Worm (Caenorhabditis elegans) whole organism, late embryonic: Measurements from ENCODE around the gene srz-1.

Source experiments
- F13H6.1 ChIP-seq: sonication (generic microtip); optimal IDR thresholded peaks from 2 replicates; lab custom pipeline; 2016; ENCODE audit warnings: missing genetic modification characterization, missing compliant biosample characterization
- K09A11.1 ChIP-seq: sonication (generic microtip); optimal IDR thresholded peaks from 2 replicates; lab custom pipeline; 2017; ENCODE audit warnings: antibody characterized with exemption, mild to moderate bottlenecking, missing genetic modification characterization, missing compliant biosample characterization; ENCODE audit not compliant: insufficient read depth
- ahr-1 ChIP-seq: sonication (generic microtip); optimal IDR thresholded peaks from 2 replicates; lab custom pipeline; 2016; ENCODE audit warnings: missing genetic modification characterization, missing compliant biosample characterization
- ceh-18 ChIP-seq: sonication (generic microtip); optimal IDR thresholded peaks from 2 replicates; lab custom pipeline; 2016; ENCODE audit warnings: missing genetic modification characterization, missing compliant biosample characterization
- ceh-19 ChIP-seq: fragments of 200-800 bp; sonication (Bioruptor generic); optimal IDR thresholded peaks from 2 replicates; lab custom pipeline; 2018; ENCODE audit warnings: mild to moderate bottlenecking, missing genetic modification characterization, missing compliant biosample characterization
- ceh-2 ChIP-seq: sonication (generic microtip); optimal IDR thresholded peaks from 2 replicates; lab custom pipeline; 2016; ENCODE audit warnings: missing genotype, missing genetic modification characterization, missing compliant biosample characterization
- ceh-22 ChIP-seq: sonication (generic microtip); optimal IDR thresholded peaks from 2 replicates; lab custom pipeline; 2017; ENCODE audit warnings: missing biosample characterization, missing genetic modification characterization
- ceh-30 ChIP-seq: fragments of 150-350 bp; optimal IDR thresholded peaks from 2 replicates; lab custom pipeline; 2014; ENCODE audit warnings: missing biosample characterization, missing genetic modification characterization
- ceh-31 ChIP-seq: sonication (generic microtip); optimal IDR thresholded peaks from 2 replicates; lab custom pipeline; 2016; ENCODE audit warnings: missing genetic modification characterization, missing compliant biosample characterization
- ceh-34 ChIP-seq: sonication (generic microtip); optimal IDR thresholded peaks from 2 replicates; lab custom pipeline; 2016; ENCODE audit warnings: mild to moderate bottlenecking, missing genetic modification characterization, missing compliant biosample characterization
- ceh-45 ChIP-seq: fragments of 200-800 bp; sonication (Bioruptor generic); IDR thresholded peaks from 2 replicates; pipeline ENCODE4 v1.3.6; 2022; ENCODE audit warnings: missing genetic modification reagents, missing genetic modification characterization, missing compliant biosample characterization
- ceh-48 ChIP-seq: sonication (generic microtip); optimal IDR thresholded peaks from 2 replicates; lab custom pipeline; 2016; ENCODE audit warnings: missing genetic modification characterization, inconsistent platforms, missing compliant biosample characterization
- ceh-9 ChIP-seq: sonication (generic microtip); optimal IDR thresholded peaks from 2 replicates; lab custom pipeline; 2016; ENCODE audit warnings: mild to moderate bottlenecking, missing genetic modification characterization, inconsistent platforms, missing compliant biosample characterization
- che-1 ChIP-seq: sonication (generic microtip); optimal IDR thresholded peaks from 2 replicates; lab custom pipeline; 2016; ENCODE audit warnings: mild to moderate bottlenecking, missing genetic modification characterization, missing compliant biosample characterization
- dve-1 ChIP-seq: sonication (generic microtip); optimal IDR thresholded peaks from 2 replicates; lab custom pipeline; 2017; ENCODE audit warnings: antibody characterized with exemption, mild to moderate bottlenecking, missing genetic modification characterization, missing compliant biosample characterization
- elt-4 ChIP-seq: sonication (generic microtip); optimal IDR thresholded peaks from 2 replicates; lab custom pipeline; 2016; ENCODE audit warnings: missing genetic modification characterization, missing compliant biosample characterization
- eyg-1 ChIP-seq: sonication (generic microtip); optimal IDR thresholded peaks from 2 replicates; lab custom pipeline; 2016; ENCODE audit warnings: missing genotype, missing genetic modification characterization, missing compliant biosample characterization
- fkh-6 ChIP-seq: sonication (generic microtip); optimal IDR thresholded peaks from 2 replicates; lab custom pipeline; 2016; ENCODE audit warnings: missing genetic modification characterization, missing compliant biosample characterization
- hlh-30 ChIP-seq: sonication (generic microtip); optimal IDR thresholded peaks from 2 replicates; lab custom pipeline; 2017; ENCODE audit warnings: antibody characterized with exemption, missing genetic modification characterization, missing compliant biosample characterization; ENCODE audit not compliant: insufficient read depth
- hlh-8 ChIP-seq: sonication (generic microtip); optimal IDR thresholded peaks from 2 replicates; lab custom pipeline; 2016; ENCODE audit warnings: missing genotype, missing genetic modification characterization, missing compliant biosample characterization
- lin-11 ChIP-seq: fragments of 200-800 bp; sonication (Bioruptor generic); optimal IDR thresholded peaks from 2 replicates; lab custom pipeline; 2018; ENCODE audit warnings: mild to moderate bottlenecking, missing genetic modification characterization, missing compliant biosample characterization
- madf-2 ChIP-seq: sonication (generic microtip); optimal IDR thresholded peaks from 2 replicates; lab custom pipeline; 2017; ENCODE audit warnings: missing genetic modification characterization, missing compliant biosample characterization
- mec-3 ChIP-seq: sonication (generic microtip); optimal IDR thresholded peaks from 2 replicates; lab custom pipeline; 2016; ENCODE audit warnings: borderline replicate concordance, missing genetic modification characterization, missing compliant biosample characterization
- nfya-1 ChIP-seq: sonication (generic microtip); optimal IDR thresholded peaks from 2 replicates; lab custom pipeline; 2017; ENCODE audit warnings: missing genetic modification characterization, mild to moderate bottlenecking, missing compliant biosample characterization, antibody characterized with exemption, moderate library complexity
- nhr-11 ChIP-seq: fragments of 150-350 bp; optimal IDR thresholded peaks from 2 replicates; lab custom pipeline; 2014; ENCODE audit warnings: missing biosample characterization, missing genetic modification characterization
- odd-2 ChIP-seq: sonication (generic microtip); optimal IDR thresholded peaks from 2 replicates; lab custom pipeline; 2017; ENCODE audit warnings: antibody characterized with exemption, mild to moderate bottlenecking, missing genetic modification characterization, missing compliant biosample characterization
- pat-9 ChIP-seq: fragments of 200-800 bp; sonication (Bioruptor generic); optimal IDR thresholded peaks from 2 replicates; lab custom pipeline; 2018; ENCODE audit warnings: mild to moderate bottlenecking, missing genetic modification characterization, moderate library complexity, missing compliant biosample characterization
- pros-1 ChIP-seq: fragments of 150-350 bp; optimal IDR thresholded peaks from 2 replicates; lab custom pipeline; 2014; ENCODE audit warnings: missing biosample characterization, missing genetic modification reagents, missing genetic modification characterization
- rnt-1 ChIP-seq: sonication (generic microtip); optimal IDR thresholded peaks from 2 replicates; lab custom pipeline; 2016; ENCODE audit warnings: missing genetic modification characterization, missing compliant biosample characterization
- tbx-7 ChIP-seq: sonication (generic microtip); optimal IDR thresholded peaks from 2 replicates; lab custom pipeline; 2016; ENCODE audit warnings: missing genotype, missing genetic modification characterization, missing compliant biosample characterization
- unc-42 ChIP-seq: sonication (generic microtip); optimal IDR thresholded peaks from 2 replicates; lab custom pipeline; 2016; ENCODE audit warnings: missing genotype, missing genetic modification characterization, missing compliant biosample characterization
- zip-5 ChIP-seq: sonication (generic microtip); optimal IDR thresholded peaks from 2 replicates; lab custom pipeline; 2016; ENCODE audit warnings: missing genetic modification characterization, missing compliant biosample characterization
- ztf-16 ChIP-seq: sonication (generic microtip); optimal IDR thresholded peaks from 2 replicates; lab custom pipeline; 2017; ENCODE audit warnings: missing genetic modification characterization, missing compliant biosample characterization

srz-1 gene

DNA sequence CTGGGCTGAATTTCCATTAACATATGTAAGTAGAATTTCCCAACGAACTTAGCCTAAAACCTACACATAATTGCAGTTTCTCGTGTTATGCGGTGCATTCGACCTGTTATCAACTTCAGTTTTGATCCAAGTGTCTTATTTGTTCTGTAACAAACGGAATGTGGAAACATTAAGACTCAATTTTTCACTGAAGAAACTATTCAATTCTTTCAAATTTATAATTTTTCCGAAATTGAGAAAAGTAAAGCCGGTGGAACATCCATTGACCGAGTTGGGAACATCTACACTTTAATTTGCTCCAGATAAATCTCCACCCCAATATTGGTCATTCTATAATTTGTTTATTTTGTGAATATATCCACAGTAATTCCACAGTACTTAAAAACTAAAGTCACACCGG, 1.3 kb upstream of the srz-1 start:
- no peak for TF ChIP-seq mec-3 (tag; lab: Kevin White, UChicago)
- no peak for TF ChIP-seq fkh-6 (tag; lab: Kevin White, UChicago)

DNA sequence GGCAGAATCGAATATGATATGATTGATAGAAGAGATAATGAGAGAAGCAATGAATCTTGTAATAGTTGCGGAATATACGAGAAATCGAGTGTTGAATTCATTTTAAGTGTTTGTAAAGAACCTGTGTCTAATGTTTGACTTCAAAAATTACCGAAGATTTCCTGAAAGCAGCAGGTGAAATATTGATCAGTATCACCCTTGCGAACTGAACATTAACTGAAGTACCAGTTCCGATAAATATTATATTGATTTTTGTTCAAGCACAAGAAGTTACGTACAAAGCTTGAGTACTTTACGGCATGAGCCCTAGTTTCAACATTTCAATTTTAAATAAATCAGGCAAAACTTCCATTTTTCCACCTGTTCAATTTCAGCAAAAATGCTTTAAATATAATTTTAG, 3.6 kb downstream of the srz-1 start, which contains the start of gene srz-103:
TSS of gene srz-103 (minus strand) at position 101 of the 400 bp plus-strand sequence.
- no peak for TF ChIP-seq hlh-30 (tag; lab: Kevin White, UChicago)
- TF ChIP-seq rnt-1: no peak
- TF ChIP-seq fkh-6 (tag; lab: Kevin White, UChicago): no peak
- no peak for TF ChIP-seq ceh-22 (tag; lab: Kevin White, UChicago)
- TF ChIP-seq pat-9: no peak
- no peak for TF ChIP-seq F13H6.1 (tag; lab: Kevin White, UChicago)
- no peak for TF ChIP-seq ceh-9 (tag; lab: Kevin White, UChicago)
- TF ChIP-seq pros-1 (tag; lab: Kevin White, UChicago): no peak
- no peak for TF ChIP-seq lin-11 (tag; lab: Kevin White, UChicago)
- no peak for TF ChIP-seq nhr-11
- no peak for TF ChIP-seq K09A11.1
- TF ChIP-seq ceh-30 (tag; lab: Kevin White, UChicago): no peak
- TF ChIP-seq ceh-19 (GFP tag; lab: Kevin White, UChicago): no peak
- no peak for TF ChIP-seq ahr-1
- TF ChIP-seq ztf-16 (tag; lab: Kevin White, UChicago): no peak
- TF ChIP-seq madf-2 (tag; lab: Kevin White, UChicago): no peak
- TF ChIP-seq unc-42: no peak
- no peak for TF ChIP-seq nfya-1 (tag; lab: Kevin White, UChicago)

DNA sequence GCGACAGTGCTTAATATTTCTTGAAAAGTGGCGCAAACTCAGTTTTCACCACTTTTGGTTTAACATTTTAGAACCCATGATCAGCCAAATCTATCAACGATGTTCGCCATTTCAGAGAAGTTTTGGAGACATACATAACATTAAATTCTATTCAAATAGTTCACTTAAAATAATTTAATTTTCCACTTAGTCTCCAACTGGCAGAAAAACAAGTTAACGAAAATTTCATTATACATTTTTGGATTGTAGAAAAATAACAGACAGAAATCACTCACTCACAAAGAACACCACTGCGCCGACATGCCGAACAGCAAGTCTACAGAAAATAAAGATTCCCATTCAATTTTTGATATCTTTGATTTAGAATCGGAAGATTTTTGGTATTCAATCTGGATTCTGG, 4.3 kb downstream of the srz-1 start, which contains the start of gene srw-44:
TSS of gene srw-44 (plus strand) at position 301 of the 400 bp plus-strand sequence.
- no peak for TF ChIP-seq madf-2 (tag; lab: Kevin White, UChicago)
- TF ChIP-seq eyg-1 (tag; lab: Kevin White, UChicago): no peak
- TF ChIP-seq ahr-1: no peak

DNA sequence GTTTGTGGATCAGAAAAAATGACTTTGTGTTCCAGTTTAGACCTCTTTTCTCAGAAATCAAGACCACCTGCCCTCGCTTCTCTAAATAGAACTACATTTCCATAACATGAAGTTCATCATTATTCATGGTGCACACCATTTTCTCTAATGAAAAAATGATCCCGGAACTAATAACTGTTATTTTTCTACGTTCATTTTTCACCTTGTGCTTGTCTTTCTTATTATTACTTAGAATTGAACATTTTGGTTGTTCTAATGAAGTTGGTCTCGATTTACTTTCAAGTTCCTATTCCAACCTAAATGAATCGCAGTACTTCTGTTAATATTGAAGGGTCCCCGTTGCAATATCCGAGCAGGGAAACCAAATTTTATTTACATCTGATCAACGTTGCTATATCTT, 7.2 kb downstream of the srz-1 start, which contains the start of gene srw-36:
TSS of gene srw-36 (plus strand) at position 301 of the 400 bp plus-strand sequence.
- no peak for TF ChIP-seq ceh-34 (tag; lab: Kevin White, UChicago)
- no peak for TF ChIP-seq ceh-48
- no peak for TF ChIP-seq odd-2 (tag; lab: Kevin White, UChicago)
- no peak for TF ChIP-seq hlh-8 (tag; lab: Kevin White, UChicago)
- no peak for TF ChIP-seq hlh-30 (tag; lab: Kevin White, UChicago)
- TF ChIP-seq K09A11.1: no peak
- TF ChIP-seq, all 69 proteins: peak for 0

DNA sequence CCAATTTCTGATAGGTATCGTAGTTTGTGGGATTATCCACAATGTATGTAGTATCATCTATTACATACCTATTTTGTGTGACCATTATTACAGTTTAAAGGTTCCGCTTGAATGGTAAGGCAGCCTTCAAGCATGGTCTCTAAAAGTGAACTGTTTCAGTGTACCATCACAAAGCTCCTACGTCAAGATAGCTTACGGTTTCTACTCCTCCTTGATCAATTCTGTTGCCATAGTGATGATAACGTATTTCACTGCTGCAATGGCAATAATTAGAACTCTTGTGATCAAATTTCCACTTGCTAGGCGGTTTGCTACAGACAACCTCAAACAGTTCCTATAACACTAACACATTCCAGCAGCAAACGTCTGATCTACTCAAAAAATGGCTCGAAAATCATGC, 7.7 kb downstream of the srz-1 start:
- no peak for TF ChIP-seq odd-2 (tag; lab: Kevin White, UChicago)
- TF ChIP-seq ceh-45 (GFP tag; lab: Robert Waterston, UW): no peak
- TF ChIP-seq zip-5 (tag; lab: Kevin White, UChicago): no peak
- no peak for TF ChIP-seq pros-1 (tag; lab: Kevin White, UChicago)
- TF ChIP-seq elt-4 (tag; lab: Kevin White, UChicago): no peak
- TF ChIP-seq ceh-18 (tag; lab: Kevin White, UChicago): no peak
- TF ChIP-seq ceh-19 (GFP tag; lab: Kevin White, UChicago): no peak
- no peak for TF ChIP-seq ceh-2 (tag; lab: Kevin White, UChicago)
- TF ChIP-seq tbx-7 (tag; lab: Kevin White, UChicago): no peak
- no peak for TF ChIP-seq ceh-31 (tag; lab: Kevin White, UChicago)
- TF ChIP-seq nhr-11: no peak
- no peak for TF ChIP-seq che-1 (tag; lab: Kevin White, UChicago)
- TF ChIP-seq dve-1: no peak
